Worm (Caenorhabditis elegans): ENCODE data around the gene Y59E9AL.36.
"Not testable (repeated sequence)": the region's sequence is repeated elsewhere in the genome, so short reads cannot be mapped to it uniquely, and the experiment has no call there.

- TF ChIP-seq dao-5, him-1 (tag; optimal IDR thresholded peaks at IDR 0.05): not testable (repeated sequence)
Observed at ce11 chrIV:5162941-5163340, 46.3 kb downstream of the Y59E9AL.36 start, which contains the start of the genes nspd-3 and C24D10.2.

Measured in whole organism, L4/young adult.